Worm (Caenorhabditis elegans): ENCODE data around the gene srh-20.

Gene srh-20

DNA sequence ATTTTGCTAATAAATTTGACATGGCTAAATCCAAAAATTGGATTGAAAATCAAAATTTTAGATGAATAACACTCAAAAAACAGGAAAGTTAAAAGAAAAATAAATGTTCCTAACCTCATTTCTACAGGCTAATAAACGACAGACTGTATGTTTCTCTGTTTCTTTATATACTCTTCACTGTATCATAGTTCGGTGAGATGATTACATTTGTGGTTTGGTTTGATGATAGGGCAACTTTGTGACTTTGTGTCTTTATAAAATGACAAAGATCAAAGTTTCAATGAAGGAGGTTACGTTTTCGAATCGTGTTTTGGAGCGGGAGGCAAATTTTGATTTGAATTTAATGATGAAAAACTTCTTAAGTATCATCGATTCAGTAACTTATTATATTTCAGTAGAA, 35.2 kb upstream of the srh-20 start, which contains the start of gene ugt-12:
Gene ugt-12, minus strand, starts transcription at position 153 of the 400 bp plus-strand sequence.
- TF ChIP-seq K11D2.4 (GFP tag; IDR thresholded peaks at IDR 0.05) (no peak), nhr-80 (tag; optimal IDR thresholded peaks at IDR 0.05) (peak; percentile 71)

DNA sequence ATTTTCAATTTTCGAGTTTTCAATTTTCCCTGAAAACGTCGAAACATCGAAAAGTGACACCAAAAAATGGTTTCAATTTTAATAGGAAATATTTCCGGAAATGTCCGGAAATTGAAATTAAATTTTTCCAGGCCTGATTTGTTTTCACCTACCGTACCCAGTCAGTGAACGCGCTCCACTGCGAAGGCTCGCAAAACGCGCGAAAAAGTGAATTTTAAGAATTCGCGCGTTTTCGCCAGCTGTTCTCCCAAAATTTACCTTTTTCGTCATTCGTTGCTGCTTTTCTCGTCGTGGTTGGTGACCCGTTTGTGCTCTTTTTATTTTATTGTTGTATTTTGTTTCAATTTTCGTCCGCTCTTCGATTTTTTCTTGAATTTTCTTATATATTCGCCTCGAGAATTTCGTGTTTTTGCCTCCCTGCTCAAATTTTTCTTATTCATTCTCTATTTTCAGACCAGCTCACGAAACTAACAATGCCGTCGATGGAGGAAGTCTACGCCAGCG, 34.7 kb upstream of the srh-20 start, which contains the start of gene T19H12.2:
Gene T19H12.2, plus strand, starts transcription at position 454 of the 504 bp plus-strand sequence.
- TF ChIP-seq snpc-4 (GFP tag; optimal IDR thresholded peaks at IDR 0.05) (peak; percentile 58), snpc-4 (tag; optimal IDR thresholded peaks at IDR 0.05) (peak in 3 of 4 experiments; percentile 32 to 70 (median 62)), Y53G8AR.9 (GFP tag; conservative IDR thresholded peaks at IDR 0.05) (peak; percentile 78), egl-44 (GFP tag; IDR thresholded peaks at IDR 0.05) (no peak), lin-40 (tag; optimal IDR thresholded peaks at IDR 0.05) (no peak), mel-28 (tag; optimal IDR thresholded peaks at IDR 0.05; ENCODE audit: borderline replicate concordance) (no peak), pha-4 (tag; optimal IDR thresholded peaks at IDR 0.05) (no peak), snpc-1.1 (tag; optimal IDR thresholded peaks at IDR 0.05; ENCODE audit: insufficient read depth) (peak; percentile 74), B0019.2 (GFP tag; conservative IDR thresholded peaks at IDR 0.05) (peak; percentile 93), K11D2.4 (GFP tag; IDR thresholded peaks at IDR 0.05) (no peak), bed-2 (GFP tag; IDR thresholded peaks at IDR 0.05) (0 out of 2 replicates have a peak, but pooled peaks have one; percentile 11), lag-1 (GFP tag; IDR thresholded peaks at IDR 0.05) (no peak), rcor-1 (GFP tag; IDR thresholded peaks at IDR 0.05) (peak; percentile 93), ccch-3 (GFP tag; optimal IDR thresholded peaks at IDR 0.05) (no peak), unc-62 (GFP tag; optimal IDR thresholded peaks at IDR 0.05) (no peak), chd-7 (tag; optimal IDR thresholded peaks at IDR 0.05) (no peak), egl-18 (GFP tag; IDR thresholded peaks at IDR 0.05) (no peak), nhr-179 (tag; optimal IDR thresholded peaks at IDR 0.05) (no peak), lin-54 (GFP tag; optimal IDR thresholded peaks at IDR 0.05) (peak; percentile 88), lir-1 (GFP tag; conservative IDR thresholded peaks at IDR 0.05) (peak; percentile 71; the same call in 1 of the 2 replicates), nfyb-1 (GFP tag; IDR thresholded peaks at IDR 0.05) (peak; percentile 59; the same call in 1 of the 2 replicates), lsl-1 (GFP tag; optimal IDR thresholded peaks at IDR 0.05) (peak; percentile 99), sdz-38 (tag; optimal IDR thresholded peaks at IDR 0.05) (no peak), B0261.1 (tag; optimal IDR thresholded peaks at IDR 0.05) (no peak), dpl-1 (GFP tag; optimal IDR thresholded peaks at IDR 0.05) (peak; percentile 94), T26A5.8 (tag; optimal IDR thresholded peaks at IDR 0.05) (no peak), let-526 (GFP tag; IDR thresholded peaks at IDR 0.05) (no peak), snpc-1.3 (tag; optimal IDR thresholded peaks at IDR 0.05; ENCODE audit: insufficient read depth) (peak; percentile 86), hsf-1 (GFP tag; IDR thresholded peaks at IDR 0.05) (peak; percentile 89), repo-1 (tag; optimal IDR thresholded peaks at IDR 0.05) (no peak), tlf-1 (GFP tag; optimal IDR thresholded peaks at IDR 0.05) (peak; percentile 92), rec-8 (tag; optimal IDR thresholded peaks at IDR 0.05) (no peak), aptf-2 (GFP tag; conservative IDR thresholded peaks at IDR 0.05) (peak; percentile 66), lin-26 (GFP tag; IDR thresholded peaks at IDR 0.05) (peak; percentile 21; the same call in 1 of the 2 replicates), ztf-22 (GFP tag; optimal IDR thresholded peaks at IDR 0.05) (no peak), Y79H2A.3 (GFP tag; conservative IDR thresholded peaks at IDR 0.05) (peak; percentile 86; the same call in 1 of the 2 replicates), mes-4 (tag; optimal IDR thresholded peaks at IDR 0.05) (no peak), ztf-28 (GFP tag; IDR thresholded peaks at IDR 0.05) (peak; percentile 94), hmg-1.2 (GFP tag; IDR thresholded peaks at IDR 0.05) (peak; percentile 74), madf-8 (GFP tag; conservative IDR thresholded peaks at IDR 0.05) (peak; percentile 100), him-1 (tag; optimal IDR thresholded peaks at IDR 0.05) (peak; percentile 80), ztf-25 (GFP tag; IDR thresholded peaks at IDR 0.05) (0 out of 2 replicates have a peak, but pooled peaks have one; percentile 69), ztf-18 (tag; optimal IDR thresholded peaks at IDR 0.05) (peak; percentile 29), atf-7 (tag; optimal IDR thresholded peaks at IDR 0.05) (no peak), ztf-26 (tag; optimal IDR thresholded peaks at IDR 0.05) (no peak)

Measured in whole organism, young adult.